Fruit fly (Drosophila melanogaster): ENCODE results near the gene CG15715.

The CG15715 gene

DNA sequence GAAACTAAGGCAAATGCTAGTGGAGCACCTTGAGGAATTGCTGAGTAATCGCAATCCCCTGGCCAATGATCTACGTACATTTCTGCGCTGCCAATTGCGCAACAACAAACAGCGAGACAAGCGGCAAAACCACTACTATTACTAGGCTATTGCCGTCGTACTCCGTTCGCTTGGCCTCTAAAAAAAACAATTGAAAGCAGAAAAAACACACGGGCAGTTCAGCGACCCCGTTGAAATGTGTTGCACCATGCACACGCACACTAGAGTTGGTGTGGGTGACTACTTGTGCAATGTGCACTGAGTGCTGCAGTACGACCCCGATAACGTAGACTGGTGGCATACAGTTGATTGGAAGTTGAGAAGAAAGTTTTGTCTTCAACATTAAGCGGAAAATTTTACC, 12.7 kb downstream of the CG15715 start (continued):
- TF ChIP-seq chinmo (GFP tag; IDR thresholded peaks at IDR 0.05; ENCODE audit: partially characterized antibody), result 0 out of 4 replicates have a peak, but pooled peaks have one; percentile 80
- peak; percentile 36 for TF ChIP-seq kni (GFP tag; optimal IDR thresholded peaks at IDR 0.05)
- peak; percentile 57 for TF ChIP-seq Drgx (GFP tag; IDR thresholded peaks at IDR 0.05)
- TF ChIP-seq CG17612 (GFP tag; IDR thresholded peaks at IDR 0.05), result no peak
- TF ChIP-seq br (optimal IDR thresholded peaks at IDR 0.05), result no peak
- no peak for TF ChIP-seq CG31388 (GFP tag; optimal IDR thresholded peaks at IDR 0.05)
- no peak for TF ChIP-seq Oaz (GFP tag; IDR thresholded peaks at IDR 0.05)
- TF ChIP-seq CG7271 (tag; optimal IDR thresholded peaks at IDR 0.05), result no peak
- peak; percentile 22; the same call in 1 of the 3 replicates for TF ChIP-seq row (GFP tag; IDR thresholded peaks at IDR 0.05)
- no peak for TF ChIP-seq pho (GFP tag; optimal IDR thresholded peaks at IDR 0.05)
- no peak for TF ChIP-seq CG15269 (tag; optimal IDR thresholded peaks at IDR 0.05)
- TF ChIP-seq dpn (GFP tag; optimal IDR thresholded peaks at IDR 0.05), result no peak
- no peak for TF ChIP-seq crc (GFP tag; optimal IDR thresholded peaks at IDR 0.05)
- TF ChIP-seq Fer2 (tag; optimal IDR thresholded peaks at IDR 0.05), result no peak
- TF ChIP-seq sqz (GFP tag; optimal IDR thresholded peaks at IDR 0.05), result peak; percentile 39
- TF ChIP-seq CG15479 (GFP tag; optimal IDR thresholded peaks at IDR 0.05), result peak; percentile 68
- TF ChIP-seq CG13123 (GFP tag; optimal IDR thresholded peaks at IDR 0.05), result no peak
- TF ChIP-seq sd (tag; optimal IDR thresholded peaks at IDR 0.05), result peak; percentile 46
- no peak for TF ChIP-seq CG34422 (GFP tag; IDR thresholded peaks at IDR 0.05)
- TF ChIP-seq MTF-1 (GFP tag; optimal IDR thresholded peaks at IDR 0.05; ENCODE audit: borderline replicate concordance), result peak; percentile 61
- TF ChIP-seq Deaf1 (tag; optimal IDR thresholded peaks at IDR 0.05), result no peak
- no peak for TF ChIP-seq scrt (GFP tag; optimal IDR thresholded peaks at IDR 0.05)
- no peak for TF ChIP-seq hkb (optimal IDR thresholded peaks at IDR 0.05)
- peak; percentile 23; the same call in 1 of the 2 replicates for TF ChIP-seq hkb (GFP tag; IDR thresholded peaks at IDR 0.05)
- TF ChIP-seq cwo (GFP tag; optimal IDR thresholded peaks at IDR 0.05), result no peak
- TF ChIP-seq cg (GFP tag; optimal IDR thresholded peaks at IDR 0.05), result peak; percentile 55
- no peak for TF ChIP-seq CG14050 (GFP tag; IDR thresholded peaks at IDR 0.05)
- no peak for TF ChIP-seq CG17912 (GFP tag; optimal IDR thresholded peaks at IDR 0.05)
- TF ChIP-seq grau (tag; optimal IDR thresholded peaks at IDR 0.05), result peak; percentile 86
- TF ChIP-seq BEAF-32 (GFP tag; optimal IDR thresholded peaks at IDR 0.05), result no peak
- TF ChIP-seq Med (GFP tag), result peak; percentile 15
- no peak for TF ChIP-seq CG16815 (GFP tag; optimal IDR thresholded peaks at IDR 0.05)
- no peak for TF ChIP-seq caup (GFP tag; optimal IDR thresholded peaks at IDR 0.05; ENCODE audit: severe bottlenecking)
- TF ChIP-seq CG1233 (GFP tag; optimal IDR thresholded peaks at IDR 0.05), result no peak
- TF ChIP-seq NC2β (GFP tag; optimal IDR thresholded peaks at IDR 0.05), result no peak
- no peak for TF ChIP-seq CG14860 (GFP tag; IDR thresholded peaks at IDR 0.05; ENCODE audit: partially characterized antibody)
- TF ChIP-seq CG3407 (GFP tag; optimal IDR thresholded peaks at IDR 0.05), result no peak
- no peak for TF ChIP-seq luna (GFP tag; optimal IDR thresholded peaks at IDR 0.05)
- TF ChIP-seq CG8944 (GFP tag; optimal IDR thresholded peaks at IDR 0.05), result no peak
- TF ChIP-seq CG8281 (tag; optimal IDR thresholded peaks at IDR 0.05), result no peak
- TF ChIP-seq CG17359 (tag; optimal IDR thresholded peaks at IDR 0.05), result no peak
- TF ChIP-seq CG12299 (tag; optimal IDR thresholded peaks at IDR 0.05), result no peak
- no peak for TF ChIP-seq YL-1 (GFP tag; optimal IDR thresholded peaks at IDR 0.05)
- TF ChIP-seq CG1024 (GFP tag; IDR thresholded peaks at IDR 0.05), result 0 out of 2 replicates have a peak, but pooled peaks have one; percentile 36
- TF ChIP-seq ftz-f1 (GFP tag; optimal IDR thresholded peaks at IDR 0.05), result peak; percentile 39
- peak; percentile 10 for TF ChIP-seq ERR (GFP tag; optimal IDR thresholded peaks at IDR 0.05)
- no peak for TF ChIP-seq zen2 (GFP tag; IDR thresholded peaks at IDR 0.05; ENCODE audit: partially characterized antibody)
- no peak for TF ChIP-seq ttk (GFP tag; IDR thresholded peaks at IDR 0.05)
- no peak for TF ChIP-seq gsb-n (tag; optimal IDR thresholded peaks at IDR 0.05)
- peak; percentile 12; the same call in 1 of the 2 replicates for TF ChIP-seq CkIIα-i1 (GFP tag; IDR thresholded peaks at IDR 0.05)
- TF ChIP-seq Pdp1 (GFP tag; optimal IDR thresholded peaks at IDR 0.05), result peak in 1 of 2 experiments; percentile 96

All from whole organism, embryonic.